Worm (Caenorhabditis elegans) whole organism, late embryonic: ENCODE data around the gene sqv-8.

Experiments used
- C08G9.2 ChIP-seq: sonication (generic microtip); optimal IDR thresholded peaks from 2 replicates; lab custom pipeline; 2016; ENCODE audit warnings: mild to moderate bottlenecking, missing genetic modification characterization, moderate library complexity, missing compliant biosample characterization
- C38D4.7 ChIP-seq: fragments of 200-800 bp; sonication (Bioruptor generic); optimal IDR thresholded peaks from 2 replicates; lab custom pipeline; 2018; ENCODE audit warnings: mild to moderate bottlenecking, missing genetic modification characterization, moderate library complexity, missing compliant biosample characterization
- T23F11.4 ChIP-seq: fragments of 200-800 bp; sonication (Bioruptor generic); optimal IDR thresholded peaks from 2 replicates; lab custom pipeline; 2018; ENCODE audit warnings: mild to moderate bottlenecking, missing genetic modification characterization, missing compliant biosample characterization
- Y22D7AL.16 ChIP-seq: sonication (generic microtip); optimal IDR thresholded peaks from 2 replicates; lab custom pipeline; 2016; ENCODE audit warnings: missing genetic modification characterization, missing compliant biosample characterization
- ceh-2 ChIP-seq: sonication (generic microtip); optimal IDR thresholded peaks from 2 replicates; lab custom pipeline; 2016; ENCODE audit warnings: missing genotype, missing genetic modification characterization, missing compliant biosample characterization
- ceh-22 ChIP-seq: sonication (generic microtip); optimal IDR thresholded peaks from 2 replicates; lab custom pipeline; 2017; ENCODE audit warnings: missing biosample characterization, missing genetic modification characterization
- ceh-24 ChIP-seq: sonication (generic microtip); optimal IDR thresholded peaks from 2 replicates; lab custom pipeline; 2016; ENCODE audit warnings: mild to moderate bottlenecking, missing genetic modification characterization, missing compliant biosample characterization
- ceh-34 ChIP-seq: sonication (generic microtip); optimal IDR thresholded peaks from 2 replicates; lab custom pipeline; 2016; ENCODE audit warnings: mild to moderate bottlenecking, missing genetic modification characterization, missing compliant biosample characterization
- ceh-45 ChIP-seq: fragments of 200-800 bp; sonication (Bioruptor generic); IDR thresholded peaks from 2 replicates; pipeline ENCODE4 v1.3.6; 2022; ENCODE audit warnings: missing genetic modification reagents, missing genetic modification characterization, missing compliant biosample characterization
- ceh-6 ChIP-seq: fragments of 200-800 bp; sonication (Bioruptor generic); optimal IDR thresholded peaks from 2 replicates; lab custom pipeline; 2018; ENCODE audit warnings: mild to moderate bottlenecking, missing genetic modification characterization, missing compliant biosample characterization
- ceh-9 ChIP-seq: sonication (generic microtip); optimal IDR thresholded peaks from 2 replicates; lab custom pipeline; 2016; ENCODE audit warnings: mild to moderate bottlenecking, missing genetic modification characterization, inconsistent platforms, missing compliant biosample characterization
- che-1 ChIP-seq: sonication (generic microtip); optimal IDR thresholded peaks from 2 replicates; lab custom pipeline; 2016; ENCODE audit warnings: mild to moderate bottlenecking, missing genetic modification characterization, missing compliant biosample characterization
- elt-2 ChIP-seq: sonication (generic microtip); optimal IDR thresholded peaks from 2 replicates; lab custom pipeline; 2016; ENCODE audit warnings: missing genetic modification reagents, missing genetic modification characterization, missing compliant biosample characterization
- ets-4 ChIP-seq: sonication (generic microtip); optimal IDR thresholded peaks from 2 replicates; lab custom pipeline; 2016; ENCODE audit warnings: missing genetic modification characterization, missing compliant biosample characterization
- eyg-1 ChIP-seq: sonication (generic microtip); optimal IDR thresholded peaks from 2 replicates; lab custom pipeline; 2016; ENCODE audit warnings: missing genotype, missing genetic modification characterization, missing compliant biosample characterization
- fax-1 ChIP-seq: sonication (generic microtip); optimal IDR thresholded peaks from 2 replicates; lab custom pipeline; 2016; ENCODE audit warnings: missing genotype, missing genetic modification characterization, missing compliant biosample characterization
- fkh-10 ChIP-seq: fragments of 150-350 bp; optimal IDR thresholded peaks from 2 replicates; lab custom pipeline; 2014; ENCODE audit warnings: missing biosample characterization, missing genetic modification reagents, missing genetic modification characterization
- fkh-6 ChIP-seq: sonication (generic microtip); optimal IDR thresholded peaks from 2 replicates; lab custom pipeline; 2016; ENCODE audit warnings: missing genetic modification characterization, missing compliant biosample characterization
- hlh-30 ChIP-seq: sonication (generic microtip); optimal IDR thresholded peaks from 2 replicates; lab custom pipeline; 2017; ENCODE audit warnings: antibody characterized with exemption, missing genetic modification characterization, missing compliant biosample characterization; ENCODE audit not compliant: insufficient read depth
- lim-6 ChIP-seq: sonication (generic microtip); optimal IDR thresholded peaks from 2 replicates; lab custom pipeline; 2016; ENCODE audit warnings: missing genetic modification characterization, missing compliant biosample characterization
- mec-3 ChIP-seq: sonication (generic microtip); optimal IDR thresholded peaks from 2 replicates; lab custom pipeline; 2016; ENCODE audit warnings: borderline replicate concordance, missing genetic modification characterization, missing compliant biosample characterization
- nhr-11 ChIP-seq: fragments of 150-350 bp; optimal IDR thresholded peaks from 2 replicates; lab custom pipeline; 2014; ENCODE audit warnings: missing biosample characterization, missing genetic modification characterization
- nhr-232 ChIP-seq: sonication (generic microtip); optimal IDR thresholded peaks from 2 replicates; lab custom pipeline; 2016; ENCODE audit warnings: missing genetic modification characterization, missing compliant biosample characterization
- pag-3 ChIP-seq: sonication (generic microtip); optimal IDR thresholded peaks from 2 replicates; lab custom pipeline; 2016; ENCODE audit warnings: missing compliant biosample characterization, missing genetic modification characterization, borderline replicate concordance
- pat-9 ChIP-seq: fragments of 200-800 bp; sonication (Bioruptor generic); optimal IDR thresholded peaks from 2 replicates; lab custom pipeline; 2018; ENCODE audit warnings: mild to moderate bottlenecking, missing genetic modification characterization, moderate library complexity, missing compliant biosample characterization
- pha-2 ChIP-seq: sonication (generic microtip); optimal IDR thresholded peaks from 2 replicates; lab custom pipeline; 2017; ENCODE audit warnings: mild to moderate bottlenecking, missing genetic modification characterization, missing compliant biosample characterization
- pha-4 ChIP-seq: fragments of 150-350 bp; optimal IDR thresholded peaks from 2 replicates; lab custom pipeline; 2018; ENCODE audit warnings: missing biosample characterization, missing genetic modification reagents, missing genetic modification characterization
- pros-1 ChIP-seq: fragments of 150-350 bp; optimal IDR thresholded peaks from 2 replicates; lab custom pipeline; 2014; ENCODE audit warnings: missing biosample characterization, missing genetic modification reagents, missing genetic modification characterization
- rnt-1 ChIP-seq: sonication (generic microtip); optimal IDR thresholded peaks from 2 replicates; lab custom pipeline; 2016; ENCODE audit warnings: missing genetic modification characterization, missing compliant biosample characterization
- sdc-2 ChIP-seq: sonication (generic microtip); optimal IDR thresholded peaks from 2 replicates; lab custom pipeline; 2016; ENCODE audit warnings: missing genotype, missing genetic modification characterization, missing compliant biosample characterization
- sox-2 ChIP-seq: fragments of 200-800 bp; sonication (Bioruptor generic); IDR thresholded peaks from 2 replicates; pipeline ENCODE4 v1.3.6; 2022; ENCODE audit warnings: missing genetic modification reagents, missing genetic modification characterization, missing compliant biosample characterization
- sox-4 ChIP-seq: sonication (generic microtip); optimal IDR thresholded peaks from 2 replicates; lab custom pipeline; 2017; ENCODE audit warnings: mild to moderate bottlenecking, missing genetic modification characterization, inconsistent platforms, missing compliant biosample characterization
- syd-9 ChIP-seq: sonication (generic microtip); optimal IDR thresholded peaks from 2 replicates; lab custom pipeline; 2016; ENCODE audit warnings: mild to moderate bottlenecking, missing genetic modification characterization, moderate library complexity, missing compliant biosample characterization
- tbx-2 ChIP-seq: sonication (generic microtip); optimal IDR thresholded peaks from 2 replicates; lab custom pipeline; 2016; ENCODE audit warnings: missing genetic modification characterization, missing compliant biosample characterization
- tbx-7 ChIP-seq: sonication (generic microtip); optimal IDR thresholded peaks from 2 replicates; lab custom pipeline; 2016; ENCODE audit warnings: missing genotype, missing genetic modification characterization, missing compliant biosample characterization
- ttx-3 ChIP-seq: sonication (generic microtip); optimal IDR thresholded peaks from 2 replicates; lab custom pipeline; 2016; ENCODE audit warnings: missing genetic modification reagents, missing genetic modification characterization, missing compliant biosample characterization
- unc-42 ChIP-seq: sonication (generic microtip); optimal IDR thresholded peaks from 2 replicates; lab custom pipeline; 2016; ENCODE audit warnings: missing genotype, missing genetic modification characterization, missing compliant biosample characterization
- unc-55 ChIP-seq: sonication (generic microtip); optimal IDR thresholded peaks from 2 replicates; lab custom pipeline; 2017; ENCODE audit warnings: missing biosample characterization, missing genetic modification reagents, missing genetic modification characterization
- zip-5 ChIP-seq: sonication (generic microtip); optimal IDR thresholded peaks from 2 replicates; lab custom pipeline; 2016; ENCODE audit warnings: missing genetic modification characterization, missing compliant biosample characterization

The sqv-8 gene

ce11 chrII:9604685-9605084 is 42.1 kb upstream of the sqv-8 start:
- TF ChIP-seq pha-4 (tag; lab: Kevin White, UChicago) (no peak), ceh-6 (GFP tag; lab: Kevin White, UChicago) (no peak), pros-1 (tag; lab: Kevin White, UChicago) (no peak), zip-5 (tag; lab: Kevin White, UChicago) (no peak), C08G9.2 (tag; lab: Kevin White, UChicago) (no peak), Y22D7AL.16 (tag; lab: Kevin White, UChicago) (no peak), nhr-11 (tag; lab: Kevin White, UChicago) (no peak), hlh-30 (tag; lab: Kevin White, UChicago) (no peak), tbx-2 (tag; lab: Kevin White, UChicago) (no peak)

ce11 chrII:9605336-9605735 is 41.4 kb upstream of the sqv-8 start, which contains the start of gene nhr-19:
TSS of gene nhr-19 (minus strand) at chrII:9605526.
- TF ChIP-seq fax-1 (tag; lab: Kevin White, UChicago), result no peak
- no peak for TF ChIP-seq elt-2 (tag; lab: Kevin White, UChicago)
- TF ChIP-seq tbx-7 (tag; lab: Kevin White, UChicago), result no peak
- TF ChIP-seq syd-9 (tag; lab: Kevin White, UChicago), result no peak
- TF ChIP-seq ceh-6 (GFP tag; lab: Kevin White, UChicago), result no peak
- no peak for TF ChIP-seq ttx-3 (tag; lab: Kevin White, UChicago)
- TF ChIP-seq eyg-1 (tag; lab: Kevin White, UChicago), result no peak
- no peak for TF ChIP-seq ceh-34
- TF ChIP-seq nhr-232 (tag; lab: Kevin White, UChicago), result no peak
- no peak for TF ChIP-seq ceh-2 (tag; lab: Kevin White, UChicago)
- TF ChIP-seq C08G9.2 (tag; lab: Kevin White, UChicago), result no peak
- TF ChIP-seq, all 69 proteins: peak for 0

ce11 chrII:9605954-9606353 is 40.8 kb upstream of the sqv-8 start:
- TF ChIP-seq unc-42, result no peak
- TF ChIP-seq nhr-11 (tag; lab: Kevin White, UChicago), result no peak
- no peak for TF ChIP-seq ceh-24 (tag; lab: Kevin White, UChicago)
- no peak for TF ChIP-seq ceh-45 (GFP tag; lab: Robert Waterston, UW)
- no peak for TF ChIP-seq pat-9
- no peak for TF ChIP-seq nhr-232 (tag; lab: Kevin White, UChicago)

ce11 chrII:9606485-9607036 is 40.2 kb upstream of the sqv-8 start:
- no peak for TF ChIP-seq pha-2
- TF ChIP-seq fkh-6, result no peak
- no peak for TF ChIP-seq pag-3 (tag; lab: Kevin White, UChicago)
- no peak for TF ChIP-seq ceh-6 (GFP tag; lab: Kevin White, UChicago)
- no peak for TF ChIP-seq mec-3 (tag; lab: Kevin White, UChicago)
- no peak for TF ChIP-seq ceh-2 (tag; lab: Kevin White, UChicago)
- TF ChIP-seq, all 69 proteins: peak for 0

- TF ChIP-seq pha-4 (tag; lab: Kevin White, UChicago) (no peak), C38D4.7 (GFP tag; lab: Kevin White, UChicago) (no peak), lim-6 (no peak), ceh-34 (no peak), ceh-9 (no peak), ceh-22 (no peak), fkh-10 (GFP tag; lab: Kevin White, UChicago) (no peak), sox-2 (GFP tag; lab: Robert Waterston, UW) (no peak), ceh-24 (tag; lab: Kevin White, UChicago) (no peak), ets-4 (tag; lab: Kevin White, UChicago) (no peak), che-1 (no peak), unc-55 (GFP tag; lab: Kevin White, UChicago) (no peak), mec-3 (tag; lab: Kevin White, UChicago) (no peak), syd-9 (tag; lab: Kevin White, UChicago) (no peak), sdc-2 (no peak), T23F11.4 (GFP tag; lab: Kevin White, UChicago) (no peak), elt-2 (tag; lab: Kevin White, UChicago) (no peak), sox-4 (tag; lab: Kevin White, UChicago) (no peak), rnt-1 (tag; lab: Kevin White, UChicago) (no peak)
These were observed 39.6 kb upstream of the sqv-8 start for ce11 chrII:9607137-9607536.
